Worm (Caenorhabditis elegans): Measurements from ENCODE around the gene C44B11.4.

ce11 chrIII:3127613-3128012, 15.9 kb downstream of the C44B11.4 start:
- no peak for TF ChIP-seq R02D3.7 (tag; optimal IDR thresholded peaks at IDR 0.05)
- TF ChIP-seq aly-2 (tag; optimal IDR thresholded peaks at IDR 0.05), result no peak
- no peak for TF ChIP-seq skn-1 (tag; optimal IDR thresholded peaks at IDR 0.05)
- no peak for TF ChIP-seq unc-62 (GFP tag; optimal IDR thresholded peaks at IDR 0.05)
- TF ChIP-seq nhr-25 (tag; optimal IDR thresholded peaks at IDR 0.05), result no peak
- TF ChIP-seq nhr-12 (tag; optimal IDR thresholded peaks at IDR 0.05), result no peak
- TF ChIP-seq snpc-4 (tag; optimal IDR thresholded peaks at IDR 0.05), result no peak
